Worm (Caenorhabditis elegans) whole organism, L3 larva: ENCODE measurements around the gene fbxa-134.

Source experiments
- ceh-9 ChIP-seq: sonication (generic microtip); optimal IDR thresholded peaks from 2 replicates; lab custom pipeline; 2018; ENCODE audit warnings: missing biosample characterization, missing genetic modification characterization
- daf-12 ChIP-seq: fragments of 150-350 bp; optimal IDR thresholded peaks from 2 replicates; lab custom pipeline; 2014; ENCODE audit warnings: missing biosample characterization, missing genetic modification reagents, missing genetic modification characterization
- elt-1 ChIP-seq: fragments of 150-350 bp; optimal IDR thresholded peaks from 2 replicates; lab custom pipeline; 2014; ENCODE audit warnings: missing biosample characterization, missing genetic modification characterization
- eor-1 ChIP-seq, 2 experiments: fragments of 150-350 bp; optimal IDR thresholded peaks; 2 replicates each; lab custom pipeline; 2014 to 2018; ENCODE audit warnings: missing biosample characterization in 2 of 2, missing genetic modification characterization in 2 of 2
- fos-1 ChIP-seq: fragments of 150-350 bp; optimal IDR thresholded peaks from 2 replicates; lab custom pipeline; 2014; ENCODE audit warnings: missing biosample characterization, missing genetic modification characterization
- lin-39 ChIP-seq: fragments of 150-350 bp; optimal IDR thresholded peaks from 2 replicates; lab custom pipeline; 2018; ENCODE audit warnings: missing biosample characterization, missing genetic modification reagents, missing genetic modification characterization
- nhr-237 ChIP-seq: fragments of 150-350 bp; optimal IDR thresholded peaks from 2 replicates; lab custom pipeline; 2014; ENCODE audit warnings: missing biosample characterization, missing genetic modification characterization
- ztf-11 ChIP-seq: fragments of 150-350 bp; optimal IDR thresholded peaks from 2 replicates; lab custom pipeline; 2014; ENCODE audit warnings: missing biosample characterization, missing genetic modification characterization

- TF ChIP-seq ztf-11: no peak
- TF ChIP-seq daf-12 (tag; lab: Kevin White, UChicago): no peak
- TF ChIP-seq nhr-237 (tag; lab: Kevin White, UChicago): no peak
- TF ChIP-seq ceh-9 (tag; lab: Kevin White, UChicago): no peak
- TF ChIP-seq fos-1 (tag; lab: Kevin White, UChicago): no peak
- no peak for TF ChIP-seq eor-1 (tag; optimal IDR thresholded peaks at IDR 0.05; lab: Kevin White, UChicago)
- no peak for TF ChIP-seq elt-1 (tag; lab: Kevin White, UChicago)
- no peak for TF ChIP-seq lin-39 (tag; lab: Kevin White, UChicago)
Measured at ce11 chrV:17302754-17303153, 49.9 kb downstream of the fbxa-134 start, which contains the start of gene sri-70.
